Fruit fly (Drosophila melanogaster) whole organism, embryonic: Measurements from ENCODE around the gene CG7333.

Experiments used
- ATbp ChIP-seq: fragments of 200-800 bp; sonication (Bioruptor generic); optimal IDR thresholded peaks from 2 replicates; lab custom pipeline; 2017; ENCODE audit warnings: missing biosample characterization, mild to moderate bottlenecking, missing genetic modification characterization, missing genetic modification reagents
- Abd-B ChIP-seq: fragments of 200-800 bp; sonication (Bioruptor generic); optimal IDR thresholded peaks from 2 replicates; lab custom pipeline; 2018; ENCODE audit warnings: missing biosample characterization, mild to moderate bottlenecking, missing genetic modification characterization, moderate library complexity
- CG10267 ChIP-seq: fragments of 200-800 bp; sonication (Bioruptor generic); optimal IDR thresholded peaks from 2 replicates; lab custom pipeline; 2018; ENCODE audit warnings: missing biosample characterization, mild to moderate bottlenecking, missing genetic modification characterization, moderate library complexity
- CG10274 ChIP-seq: fragments of 200-800 bp; sonication (Bioruptor generic); optimal IDR thresholded peaks from 3 replicates; lab custom pipeline; 2017; ENCODE audit warnings: missing biosample characterization, mild to moderate bottlenecking, missing genetic modification characterization
- CG10565 ChIP-seq: fragments of 200-800 bp; sonication (Bioruptor generic); optimal IDR thresholded peaks from 3 replicates; lab custom pipeline; 2016; ENCODE audit warnings: missing biosample characterization, mild to moderate bottlenecking, missing genetic modification characterization
- CG11560 ChIP-seq: fragments of 200-800 bp; sonication (Bioruptor generic); IDR thresholded peaks from 3 replicates; pipeline ENCODE4 v1.3.6; 2022; ENCODE audit warnings: missing biosample characterization, missing genetic modification characterization
- CG12236 ChIP-seq: fragments of 200-800 bp; sonication (Bioruptor generic); optimal IDR thresholded peaks from 2 replicates; lab custom pipeline; 2016; ENCODE audit warnings: missing biosample characterization, missing genetic modification characterization
- CG17385 ChIP-seq: fragments of 200-800 bp; sonication (Bioruptor generic); optimal IDR thresholded peaks from 3 replicates; lab custom pipeline; 2018; ENCODE audit warnings: missing biosample characterization, mild to moderate bottlenecking, missing genetic modification characterization
- CG18619 ChIP-seq: fragments of 200-800 bp; sonication (Bioruptor generic); optimal IDR thresholded peaks from 3 replicates; lab custom pipeline; 2017; ENCODE audit warnings: missing biosample characterization, mild to moderate bottlenecking, missing genetic modification characterization
- CG34376 ChIP-seq: fragments of 200-800 bp; sonication (Bioruptor generic); optimal IDR thresholded peaks from 2 replicates; lab custom pipeline; 2018; ENCODE audit warnings: missing biosample characterization, mild to moderate bottlenecking, missing genetic modification characterization
- CG34422 ChIP-seq: fragments of 200-800 bp; sonication (Bioruptor generic); IDR thresholded peaks from 3 replicates; pipeline ENCODE4 v1.3.6; 2022; ENCODE audit warnings: missing biosample characterization, missing genetic modification characterization
- CG6689 ChIP-seq: fragments of 200-800 bp; sonication (Bioruptor generic); IDR thresholded peaks from 2 replicates; pipeline ENCODE4 v1.3.6; 2022; ENCODE audit warnings: missing biosample characterization, missing genetic modification characterization
- CG6791 ChIP-seq: fragments of 200-800 bp; sonication (Bioruptor generic); IDR thresholded peaks from 3 replicates; pipeline ENCODE4 v1.3.6; 2022; ENCODE audit warnings: missing biosample characterization, missing genetic modification characterization; ENCODE audit not compliant: partially characterized antibody
- CG7357 ChIP-seq: fragments of 200-800 bp; sonication (Bioruptor generic); IDR thresholded peaks from 3 replicates; pipeline ENCODE4 v1.3.6; 2022; ENCODE audit warnings: missing biosample characterization, missing genetic modification characterization
- CG7372 ChIP-seq: fragments of 200-800 bp; sonication (Bioruptor generic); IDR thresholded peaks from 2 replicates; pipeline ENCODE4 v1.3.6; 2022; ENCODE audit warnings: missing biosample characterization, missing genetic modification characterization
- CG7839 ChIP-seq: fragments of 200-800 bp; sonication (Bioruptor generic); optimal IDR thresholded peaks from 3 replicates; lab custom pipeline; 2018; ENCODE audit warnings: missing biosample characterization, mild to moderate bottlenecking, missing genetic modification characterization, moderate library complexity
- CG7987 ChIP-seq: fragments of 200-800 bp; sonication (Bioruptor generic); optimal IDR thresholded peaks from 2 replicates; lab custom pipeline; 2018; ENCODE audit warnings: missing biosample characterization, mild to moderate bottlenecking, missing genetic modification characterization, moderate library complexity
- CG8478 ChIP-seq: fragments of >200 bp; optimal IDR thresholded peaks from 2 replicates; lab custom pipeline; 2018
- CG9727 ChIP-seq: fragments of 200-800 bp; sonication (Bioruptor generic); optimal IDR thresholded peaks from 3 replicates; lab custom pipeline; 2017; ENCODE audit warnings: missing biosample characterization, mild to moderate bottlenecking, missing genetic modification characterization
- CTCF ChIP-seq: fragments of 200-800 bp; sonication (Bioruptor generic); optimal IDR thresholded peaks from 2 replicates; lab custom pipeline; 2017; ENCODE audit warnings: missing biosample characterization, mild to moderate bottlenecking, missing genetic modification characterization, moderate library complexity
- ERR ChIP-seq: fragments of 200-800 bp; sonication (Bioruptor generic); optimal IDR thresholded peaks from 2 replicates; lab custom pipeline; 2016; ENCODE audit warnings: missing biosample characterization, missing genetic modification characterization
- Ets65A ChIP-seq: fragments of 200-800 bp; sonication (Bioruptor generic); peaks from one replicate; lab custom pipeline; 2016; ENCODE audit warnings: missing biosample characterization, missing genetic modification characterization
- Fer2 ChIP-seq: fragments of 200-800 bp; sonication (Bioruptor generic); optimal IDR thresholded peaks from 2 replicates; lab custom pipeline; 2018; ENCODE audit warnings: missing biosample characterization, mild to moderate bottlenecking, missing genetic modification characterization, moderate library complexity
- HLH3B ChIP-seq: fragments of 200-800 bp; sonication (Bioruptor generic); IDR thresholded peaks from 2 replicates; pipeline ENCODE4 v1.3.6; 2022; ENCODE audit warnings: missing biosample characterization, missing genetic modification characterization
- HmgD ChIP-seq: fragments of 200-800 bp; sonication (Bioruptor generic); optimal IDR thresholded peaks from 3 replicates; lab custom pipeline; 2016; ENCODE audit warnings: missing biosample characterization, missing genetic modification characterization
- Hsf ChIP-seq: fragments of 200-800 bp; sonication (Bioruptor generic); optimal IDR thresholded peaks from 3 replicates; lab custom pipeline; 2016; ENCODE audit warnings: missing biosample characterization, missing genetic modification characterization
- Lpt ChIP-seq: fragments of >200 bp; optimal IDR thresholded peaks from 2 replicates; lab custom pipeline; 2018; ENCODE audit warnings: missing biosample characterization, missing genetic modification characterization
- Med ChIP-seq: fragments of 200-800 bp; sonication (Bioruptor generic); peaks from one replicate; lab custom pipeline; 2016; ENCODE audit warnings: missing biosample characterization, missing genetic modification characterization, mild to moderate bottlenecking, inconsistent platforms, moderate library complexity
- Mes4 ChIP-seq: fragments of 200-800 bp; sonication (Bioruptor generic); optimal IDR thresholded peaks from 2 replicates; lab custom pipeline; 2016; ENCODE audit warnings: missing biosample characterization, missing genetic modification characterization
- NC2α ChIP-seq: fragments of 200-800 bp; sonication (Bioruptor generic); optimal IDR thresholded peaks from 2 replicates; lab custom pipeline; 2016; ENCODE audit warnings: missing biosample characterization, missing genetic modification characterization
- NFAT ChIP-seq: fragments of 200-800 bp; sonication (Bioruptor generic); IDR thresholded peaks from 2 replicates; pipeline ENCODE4 v1.3.6; 2022; ENCODE audit warnings: missing biosample characterization, missing genetic modification characterization
- Sox100B ChIP-seq: fragments of 200-800 bp; sonication (Bioruptor generic); optimal IDR thresholded peaks from 3 replicates; lab custom pipeline; 2018; ENCODE audit warnings: missing biosample characterization, mild to moderate bottlenecking, missing genetic modification characterization
- Xbp1 ChIP-seq: fragments of 200-800 bp; sonication (Bioruptor generic); optimal IDR thresholded peaks from 3 replicates; lab custom pipeline; 2016; ENCODE audit warnings: missing biosample characterization, mild to moderate bottlenecking, missing genetic modification characterization
- abd-A ChIP-seq: fragments of 200-800 bp; sonication (Bioruptor generic); optimal IDR thresholded peaks from 3 replicates; lab custom pipeline; 2019; ENCODE audit warnings: missing biosample characterization, mild to moderate bottlenecking, missing genetic modification characterization, moderate library complexity
- az2 ChIP-seq: fragments of 200-800 bp; sonication (Bioruptor generic); optimal IDR thresholded peaks from 3 replicates; lab custom pipeline; 2016; ENCODE audit warnings: missing biosample characterization, missing genetic modification characterization
- bbx ChIP-seq: fragments of 200-800 bp; sonication (Bioruptor generic); IDR thresholded peaks from 2 replicates; pipeline ENCODE4 v1.3.6; 2022; ENCODE audit warnings: missing biosample characterization, missing genetic modification characterization; ENCODE audit not compliant: partially characterized antibody
- bigmax ChIP-seq: fragments of 200-800 bp; sonication (Bioruptor generic); optimal IDR thresholded peaks from 2 replicates; lab custom pipeline; 2018; ENCODE audit warnings: missing biosample characterization, mild to moderate bottlenecking, missing genetic modification characterization
- dan ChIP-seq: fragments of 200-800 bp; sonication (Bioruptor generic); IDR thresholded peaks from 2 replicates; pipeline ENCODE4 v1.3.6; 2022; ENCODE audit warnings: missing biosample characterization, missing genetic modification characterization
- danr ChIP-seq: fragments of 200-800 bp; sonication (Bioruptor generic); IDR thresholded peaks from 2 replicates; pipeline ENCODE4 v1.3.6; 2022; ENCODE audit warnings: missing biosample characterization, missing genetic modification characterization
- dmrt99B ChIP-seq: fragments of 200-800 bp; sonication (Bioruptor generic); optimal IDR thresholded peaks from 2 replicates; lab custom pipeline; 2018; ENCODE audit warnings: missing biosample characterization, mild to moderate bottlenecking, missing genetic modification characterization, moderate library complexity
- dpn ChIP-seq, 2 experiments: fragments of 200-800 bp; sonication (Bioruptor generic); optimal IDR thresholded peaks; 3 replicates each; lab custom pipeline; 2016; ENCODE audit warnings: missing biosample characterization in 2 of 2, missing genetic modification characterization in 2 of 2
- dysf ChIP-seq: fragments of 200-800 bp; sonication (Bioruptor generic); IDR thresholded peaks from 3 replicates; pipeline ENCODE4 v1.3.6; 2022; ENCODE audit warnings: missing biosample characterization, missing genetic modification characterization
- exex ChIP-seq: fragments of 200-800 bp; sonication (Bioruptor generic); optimal IDR thresholded peaks from 4 replicates; lab custom pipeline; 2018; ENCODE audit warnings: missing biosample characterization, mild to moderate bottlenecking, missing genetic modification characterization, moderate library complexity
- fru ChIP-seq: fragments of >200 bp; optimal IDR thresholded peaks from 2 replicates; lab custom pipeline; 2017
- ftz-f1 ChIP-seq: fragments of 200-800 bp; sonication (Bioruptor generic); optimal IDR thresholded peaks from 2 replicates; lab custom pipeline; 2016; ENCODE audit warnings: missing biosample characterization, missing genetic modification characterization
- hth ChIP-seq: fragments of >200 bp; optimal IDR thresholded peaks from 2 replicates; lab custom pipeline; 2017; ENCODE audit warnings: inconsistent platforms
- ken ChIP-seq: fragments of 200-800 bp; sonication (Bioruptor generic); IDR thresholded peaks from 3 replicates; pipeline ENCODE4 v1.3.6; 2022; ENCODE audit warnings: missing biosample characterization, missing genetic modification characterization
- lab ChIP-seq: fragments of 200-800 bp; sonication (Bioruptor generic); optimal IDR thresholded peaks from 3 replicates; lab custom pipeline; 2017; ENCODE audit warnings: missing biosample characterization, missing genetic modification characterization, mild to moderate bottlenecking, moderate library complexity, missing genetic modification reagents
- luna ChIP-seq: fragments of 200-800 bp; sonication (Bioruptor generic); optimal IDR thresholded peaks from 2 replicates; lab custom pipeline; 2016; ENCODE audit warnings: missing biosample characterization, missing genetic modification characterization
- pum ChIP-seq: fragments of 200-800 bp; sonication (Bioruptor generic); optimal IDR thresholded peaks from 2 replicates; lab custom pipeline; 2016; ENCODE audit warnings: missing biosample characterization, missing genetic modification characterization
- schlank ChIP-seq: fragments of 200-800 bp; sonication (Bioruptor generic); optimal IDR thresholded peaks from 2 replicates; lab custom pipeline; 2018; ENCODE audit warnings: missing biosample characterization, mild to moderate bottlenecking, missing genetic modification characterization
- slou ChIP-seq: fragments of 200-800 bp; sonication (Bioruptor generic); optimal IDR thresholded peaks from 3 replicates; lab custom pipeline; 2016; ENCODE audit warnings: missing biosample characterization, missing genetic modification characterization
- sr ChIP-seq: fragments of 200-800 bp; sonication (Bioruptor generic); IDR thresholded peaks from 3 replicates; pipeline ENCODE4 v1.3.6; 2022; ENCODE audit warnings: missing biosample characterization, missing genetic modification characterization
- vvl ChIP-seq: fragments of 200-800 bp; sonication (Bioruptor generic); IDR thresholded peaks from 2 replicates; pipeline ENCODE4 v1.3.6; 2022; ENCODE audit warnings: missing biosample characterization, missing genetic modification characterization

CG7333 gene

DNA sequence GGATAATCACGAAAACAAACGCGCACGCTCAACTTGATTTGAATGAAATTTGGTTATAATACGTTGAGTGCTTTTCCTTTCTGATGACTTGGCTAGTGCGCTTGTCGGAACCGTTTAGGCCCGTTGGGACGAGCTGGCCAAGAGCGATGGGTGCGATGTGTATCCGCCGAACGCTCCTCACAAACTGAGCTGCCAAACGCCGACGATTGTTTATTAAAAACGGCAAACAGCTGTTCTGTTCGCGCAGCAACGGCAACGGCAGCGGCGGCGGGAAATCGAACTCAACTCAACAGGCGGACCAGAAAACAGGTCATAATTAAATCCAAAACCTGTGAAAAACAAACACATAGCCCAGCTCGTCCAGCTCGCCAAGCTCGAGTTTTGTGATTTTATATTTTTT, 20.5 kb downstream of the CG7333 start (continued):
- TF ChIP-seq Xbp1 (GFP tag; lab: Kevin White, UChicago) (no peak), bigmax (GFP tag; lab: Kevin White, UChicago) (no peak), slou (GFP tag; lab: Kevin White, UChicago) (no peak), exex (tag; lab: Kevin White, UChicago) (peak; percentile 9), bbx (GFP tag; lab: Robert Waterston, UW) (peak; percentile 32; the same call in 1 of the 2 replicates), Abd-B (GFP tag; lab: Kevin White, UChicago) (no peak), fru (no peak), CG11560 (no peak), Hsf (GFP tag; lab: Kevin White, UChicago) (no peak), Ets65A (GFP tag; lab: Kevin White, UChicago) (no peak), CG10274 (GFP tag; lab: Kevin White, UChicago) (no peak), dmrt99B (tag; lab: Kevin White, UChicago) (no peak), NFAT (GFP tag; lab: Robert Waterston, UW) (0 out of 2 replicates have a peak, but pooled peaks have one; percentile 13), CG7372 (no peak), Mes4 (GFP tag; lab: Kevin White, UChicago) (no peak), CG6791 (no peak), dpn (GFP tag; optimal IDR thresholded peaks at IDR 0.05; lab: Kevin White, UChicago) (no peak), ftz-f1 (GFP tag; lab: Kevin White, UChicago) (peak; percentile 42), CG34376 (GFP tag; lab: Kevin White, UChicago) (peak; percentile 48), schlank (tag; lab: Kevin White, UChicago) (peak; percentile 5), CG10267 (tag; lab: Kevin White, UChicago) (no peak), pum (GFP tag; lab: Kevin White, UChicago) (no peak), ATbp (GFP tag; lab: Kevin White, UChicago) (no peak), ken (GFP tag; lab: Robert Waterston, UW) (no peak), sr (GFP tag; lab: Robert Waterston, UW) (peak; percentile 12; the same call in 1 of the 3 replicates), Sox100B (GFP tag; lab: Kevin White, UChicago) (no peak), CG8478 (lab: Kevin White, UChicago) (no peak), CG12236 (GFP tag; lab: Kevin White, UChicago) (no peak), Fer2 (no peak), abd-A (peak; percentile 78), NC2α (GFP tag; lab: Kevin White, UChicago) (no peak), CG7839 (tag; lab: Kevin White, UChicago) (no peak), lab (GFP tag; lab: Kevin White, UChicago) (peak; percentile 20), danr (GFP tag; lab: Robert Waterston, UW) (no peak), CG34422 (GFP tag; lab: Robert Waterston, UW) (peak; percentile 74; the same call in 1 of the 3 replicates), CTCF (GFP tag; lab: Kevin White, UChicago) (peak; percentile 10), ERR (GFP tag; lab: Kevin White, UChicago) (no peak), CG7357 (GFP tag; lab: Robert Waterston, UW) (no peak), dysf (GFP tag; lab: Robert Waterston, UW) (peak; percentile 5; the same call in 1 of the 3 replicates), dan (GFP tag; lab: Robert Waterston, UW) (no peak), CG7987 (GFP tag; lab: Kevin White, UChicago) (no peak), HmgD (GFP tag; lab: Kevin White, UChicago) (no peak), CG17385 (GFP tag; lab: Kevin White, UChicago) (no peak), az2 (GFP tag; lab: Kevin White, UChicago) (no peak), HLH3B (GFP tag; lab: Robert Waterston, UW) (no peak), hth (no peak), luna (GFP tag; lab: Kevin White, UChicago) (no peak), vvl (no peak; the same call in none of the 2 replicates), Lpt (GFP tag; lab: Kevin White, UChicago) (no peak), Med (GFP tag; lab: Kevin White, UChicago) (peak; percentile 83), CG6689 (no peak), CG18619 (GFP tag; lab: Kevin White, UChicago) (peak; percentile 13), CG10565 (no peak), CG9727 (GFP tag; lab: Kevin White, UChicago) (no peak)
